Worm (Caenorhabditis elegans) whole organism, L1 larva: Measurements from ENCODE around the gene Y75B8A.13.
A peak's percentile ranks its signal among the peaks of the same experiment; 100 is the strongest.

Experiments
- C04F5.9 ChIP-seq: sonication (generic microtip); optimal IDR thresholded peaks from 2 replicates; lab custom pipeline; 2016; ENCODE audit warnings: missing genetic modification characterization, missing compliant biosample characterization
- C16A3.4 ChIP-seq: fragments of 150-350 bp; optimal IDR thresholded peaks from 2 replicates; lab custom pipeline; 2014; ENCODE audit warnings: missing biosample characterization, missing genetic modification characterization
- F16B12.6 ChIP-seq: fragments of 150-350 bp; optimal IDR thresholded peaks from 2 replicates; lab custom pipeline; 2014; ENCODE audit warnings: missing biosample characterization, missing genetic modification characterization
- aly-2 ChIP-seq: fragments of 150-350 bp; optimal IDR thresholded peaks from 2 replicates; lab custom pipeline; 2014; ENCODE audit warnings: missing biosample characterization, missing genetic modification characterization
- ama-1 ChIP-seq: fragments of 150-350 bp; optimal IDR thresholded peaks from 2 replicates; lab custom pipeline; 2014
- blmp-1 ChIP-seq: fragments of 150-350 bp; optimal IDR thresholded peaks from 2 replicates; lab custom pipeline; 2014; ENCODE audit warnings: missing biosample characterization, missing genetic modification characterization
- ceh-90 ChIP-seq: sonication (generic microtip); optimal IDR thresholded peaks from 2 replicates; lab custom pipeline; 2016; ENCODE audit warnings: missing genetic modification characterization, missing compliant biosample characterization
- ces-1 ChIP-seq: fragments of 150-350 bp; optimal IDR thresholded peaks from 2 replicates; lab custom pipeline; 2014; ENCODE audit warnings: missing biosample characterization, missing genetic modification reagents, missing genetic modification characterization
- dsc-1 ChIP-seq: sonication (generic microtip); optimal IDR thresholded peaks from 2 replicates; lab custom pipeline; 2016; ENCODE audit warnings: mild to moderate bottlenecking, missing genetic modification characterization, missing compliant biosample characterization
- efl-1 ChIP-seq, 4 experiments: fragments of 150-350 bp; optimal IDR thresholded peaks in 3 of 4; peaks in 1 of 4; 1 replicate in 1 of 4; 2 replicates in 3 of 4; lab custom pipeline; 2014; ENCODE audit warnings: missing biosample characterization in 2 of 4, missing genetic modification characterization in 2 of 4, missing genetic modification reagents in 2 of 4
- efl-3 ChIP-seq: fragments of 200-800 bp; sonication (Bioruptor generic); optimal IDR thresholded peaks from 2 replicates; lab custom pipeline; 2018; ENCODE audit warnings: mild to moderate bottlenecking, missing genetic modification characterization, missing compliant biosample characterization
- egl-13 ChIP-seq: sonication (generic microtip); optimal IDR thresholded peaks from 2 replicates; lab custom pipeline; 2016; ENCODE audit warnings: missing genotype, missing genetic modification reagents, missing genetic modification characterization, missing compliant biosample characterization
- egl-27 ChIP-seq, 2 experiments: fragments of 150-350 bp in 1 of 2; sonication (generic microtip); optimal IDR thresholded peaks; 3 replicates each; lab custom pipeline; 2017 to 2018; ENCODE audit warnings: missing biosample characterization in 2 of 2, missing genetic modification characterization in 2 of 2, missing genetic modification reagents in 2 of 2
- elt-3 ChIP-seq, 6 experiments: fragments of 150-350 bp in 1 of 6; sonication (generic microtip); optimal IDR thresholded peaks; 2 replicates each; lab custom pipeline; 2017 to 2018; ENCODE audit warnings: missing biosample characterization in 6 of 6, missing genetic modification characterization in 6 of 6, inconsistent platforms in 1 of 6
- ets-5 ChIP-seq: fragments of 200-800 bp; sonication (Bioruptor generic); IDR thresholded peaks from 2 replicates; pipeline ENCODE4 v1.3.6; 2022; ENCODE audit warnings: missing genetic modification characterization, missing compliant biosample characterization
- fkh-4 ChIP-seq: sonication (generic microtip); optimal IDR thresholded peaks from 2 replicates; lab custom pipeline; 2016; ENCODE audit warnings: missing compliant biosample characterization, missing genetic modification characterization, borderline replicate concordance
- fkh-8 ChIP-seq: sonication (generic microtip); optimal IDR thresholded peaks from 2 replicates; lab custom pipeline; 2016; ENCODE audit warnings: mild to moderate bottlenecking, missing genetic modification characterization, missing compliant biosample characterization
- grh-1 ChIP-seq: fragments of 200-800 bp; sonication (Bioruptor generic); IDR thresholded peaks from 2 replicates; pipeline ENCODE4 v1.3.6; 2022; ENCODE audit warnings: missing genetic modification reagents, missing genetic modification characterization, missing compliant biosample characterization
- hlh-17 ChIP-seq: fragments of 200-800 bp; sonication (Bioruptor generic); optimal IDR thresholded peaks from 2 replicates; lab custom pipeline; 2018; ENCODE audit warnings: missing genetic modification characterization, mild to moderate bottlenecking, missing compliant biosample characterization, moderate library complexity, borderline replicate concordance
- irx-1 ChIP-seq: sonication (generic microtip); optimal IDR thresholded peaks from 2 replicates; lab custom pipeline; 2016; ENCODE audit warnings: missing genetic modification characterization, missing compliant biosample characterization
- jun-1 ChIP-seq: fragments of 150-350 bp; optimal IDR thresholded peaks from 2 replicates; lab custom pipeline; 2014; ENCODE audit warnings: missing biosample characterization, missing genetic modification reagents, missing genetic modification characterization
- lin-13 ChIP-seq: fragments of 150-350 bp; optimal IDR thresholded peaks from 2 replicates; lab custom pipeline; 2014; ENCODE audit warnings: missing biosample characterization, missing genetic modification reagents, missing genetic modification characterization
- lin-14 ChIP-seq: fragments of 200-800 bp; sonication (Bioruptor generic); optimal IDR thresholded peaks from 2 replicates; lab custom pipeline; 2018; ENCODE audit warnings: mild to moderate bottlenecking, missing genetic modification characterization, moderate library complexity, missing compliant biosample characterization
- lin-39 ChIP-seq: fragments of 150-350 bp; optimal IDR thresholded peaks from 2 replicates; lab custom pipeline; 2014; ENCODE audit warnings: missing biosample characterization, missing genetic modification reagents, missing genetic modification characterization
- lsy-2 ChIP-seq, 2 experiments: fragments of 150-350 bp; optimal IDR thresholded peaks; 2 replicates each; lab custom pipeline; 2014; ENCODE audit warnings: missing biosample characterization in 2 of 2, missing genetic modification characterization in 2 of 2
- mdl-1 ChIP-seq, 2 experiments: fragments of 150-350 bp; optimal IDR thresholded peaks; 2 replicates each; lab custom pipeline; 2014 to 2017; ENCODE audit warnings: missing biosample characterization in 2 of 2, missing genetic modification characterization in 2 of 2, inconsistent platforms in 1 of 2
- mep-1 ChIP-seq: fragments of 150-350 bp; optimal IDR thresholded peaks from 2 replicates; lab custom pipeline; 2014; ENCODE audit warnings: missing biosample characterization, missing genetic modification characterization
- nhr-19 ChIP-seq: fragments of 200-800 bp; sonication (Bioruptor generic); conservative IDR thresholded peaks from 2 replicates; pipeline ENCODE4 v1.3.6; 2022; ENCODE audit warnings: missing genetic modification characterization, missing compliant biosample characterization
- nhr-20 ChIP-seq: sonication (generic microtip); optimal IDR thresholded peaks from 2 replicates; lab custom pipeline; 2016; ENCODE audit warnings: mild to moderate bottlenecking, missing genetic modification characterization, missing compliant biosample characterization
- nhr-237 ChIP-seq: fragments of 150-350 bp; optimal IDR thresholded peaks from 2 replicates; lab custom pipeline; 2014; ENCODE audit warnings: missing biosample characterization, missing genetic modification characterization
- nhr-47 ChIP-seq: sonication (generic microtip); optimal IDR thresholded peaks from 2 replicates; lab custom pipeline; 2016; ENCODE audit warnings: mild to moderate bottlenecking, missing genetic modification characterization, moderate library complexity, missing compliant biosample characterization
- nhr-76 ChIP-seq: sonication (generic microtip); optimal IDR thresholded peaks from 2 replicates; lab custom pipeline; 2017; ENCODE audit warnings: missing biosample characterization, missing genetic modification characterization
- nhr-85 ChIP-seq: sonication (generic microtip); peaks from one replicate; lab custom pipeline; 2016; ENCODE audit warnings: missing genetic modification characterization, inconsistent platforms, missing compliant biosample characterization
- nhr-90 ChIP-seq: sonication (generic microtip); optimal IDR thresholded peaks from 2 replicates; lab custom pipeline; 2016; ENCODE audit warnings: mild to moderate bottlenecking, missing genetic modification characterization, missing compliant biosample characterization; ENCODE audit not compliant: poor library complexity
- pag-3 ChIP-seq: sonication (generic microtip); optimal IDR thresholded peaks from 2 replicates; lab custom pipeline; 2017; ENCODE audit warnings: missing genetic modification characterization, mild to moderate bottlenecking, missing compliant biosample characterization, antibody characterized with exemption, borderline replicate concordance; ENCODE audit not compliant: insufficient read depth
- rnt-1 ChIP-seq: sonication (generic microtip); optimal IDR thresholded peaks from 2 replicates; lab custom pipeline; 2016; ENCODE audit warnings: mild to moderate bottlenecking, missing genetic modification characterization, moderate library complexity, missing compliant biosample characterization
- skn-1 ChIP-seq: fragments of 150-350 bp; optimal IDR thresholded peaks from 2 replicates; lab custom pipeline; 2014; ENCODE audit warnings: missing biosample characterization, missing genetic modification characterization
- sup-37 ChIP-seq: fragments of 200-800 bp; sonication (Bioruptor generic); optimal IDR thresholded peaks from 2 replicates; lab custom pipeline; 2018; ENCODE audit warnings: mild to moderate bottlenecking, missing genetic modification characterization, missing compliant biosample characterization
- swsn-7 ChIP-seq: sonication (generic microtip); optimal IDR thresholded peaks from 2 replicates; lab custom pipeline; 2016; ENCODE audit warnings: missing genetic modification characterization, missing compliant biosample characterization
- tbx-2 ChIP-seq: sonication (generic microtip); optimal IDR thresholded peaks from 2 replicates; lab custom pipeline; 2016; ENCODE audit warnings: missing genetic modification characterization, missing compliant biosample characterization
- tlp-1 ChIP-seq: fragments of 150-350 bp; optimal IDR thresholded peaks from 2 replicates; lab custom pipeline; 2014; ENCODE audit warnings: missing biosample characterization, missing genetic modification characterization
- unc-130 ChIP-seq: fragments of 150-350 bp; optimal IDR thresholded peaks from 2 replicates; lab custom pipeline; 2017; ENCODE audit warnings: missing biosample characterization, missing genetic modification characterization, inconsistent platforms
- unc-30 ChIP-seq: sonication (generic microtip); optimal IDR thresholded peaks from 2 replicates; lab custom pipeline; 2017; ENCODE audit warnings: missing biosample characterization, missing genetic modification characterization
- unc-86 ChIP-seq: sonication (generic microtip); optimal IDR thresholded peaks from 2 replicates; lab custom pipeline; 2016; ENCODE audit warnings: missing genetic modification characterization, missing compliant biosample characterization
- unc-98 ChIP-seq: fragments of 200-800 bp; sonication (Bioruptor generic); IDR thresholded peaks from 2 replicates; pipeline ENCODE4 v1.3.6; 2022; ENCODE audit warnings: missing genetic modification characterization, missing compliant biosample characterization
- xbp-1 ChIP-seq: sonication (generic microtip); optimal IDR thresholded peaks from 2 replicates; lab custom pipeline; 2016; ENCODE audit warnings: missing genetic modification characterization, missing compliant biosample characterization
- zip-4 ChIP-seq: fragments of 200-800 bp; sonication (Bioruptor generic); optimal IDR thresholded peaks from 2 replicates; lab custom pipeline; 2018; ENCODE audit warnings: mild to moderate bottlenecking, missing genetic modification characterization, moderate library complexity, missing compliant biosample characterization
- ztf-11 ChIP-seq, 2 experiments: sonication (generic microtip); optimal IDR thresholded peaks; 2 replicates each; lab custom pipeline; 2016 to 2017; ENCODE audit warnings: missing genetic modification characterization in 2 of 2, missing biosample characterization in 1 of 2, missing compliant biosample characterization in 1 of 2
- ztf-4 ChIP-seq: fragments of 150-350 bp; optimal IDR thresholded peaks from 2 replicates; lab custom pipeline; 2014; ENCODE audit warnings: missing biosample characterization, missing genetic modification characterization

Gene Y75B8A.13

ce11 chrIII:12220820-12221219 is 5.3 kb upstream of the Y75B8A.13 start:
- no peak for TF ChIP-seq dsc-1
- no peak for TF ChIP-seq efl-1 (optimal IDR thresholded peaks at IDR 0.05; lab: Kevin White, UChicago)
- no peak for TF ChIP-seq efl-1 (GFP tag; optimal IDR thresholded peaks at IDR 0.05 in 1 of 2; lab: Kevin White, UChicago)
- no peak for TF ChIP-seq ceh-90
- no peak for TF ChIP-seq lin-39 (tag; lab: Kevin White, UChicago)
- TF ChIP-seq efl-3 (GFP tag; lab: Kevin White, UChicago) = no peak
- no peak for TF ChIP-seq irx-1
- no peak for TF ChIP-seq fkh-8 (tag; lab: Kevin White, UChicago)
- TF ChIP-seq lin-13 (GFP tag; lab: Kevin White, UChicago) = no peak
- TF ChIP-seq C16A3.4 (tag; lab: Kevin White, UChicago) = no peak
- TF ChIP-seq egl-27 (tag; optimal IDR thresholded peaks at IDR 0.05; lab: Kevin White, UChicago) = no peak
- TF ChIP-seq skn-1 (tag; lab: Kevin White, UChicago) = no peak
- no peak for TF ChIP-seq tbx-2 (tag; lab: Kevin White, UChicago)
- no peak for TF ChIP-seq ama-1 (lab: Kevin White, UChicago)
- TF ChIP-seq nhr-90 (tag; lab: Kevin White, UChicago) = no peak

- no peak for TF ChIP-seq jun-1 (tag; lab: Kevin White, UChicago)
- no peak for TF ChIP-seq hlh-17 (GFP tag; lab: Kevin White, UChicago)
- TF ChIP-seq unc-98 (GFP tag; lab: Robert Waterston, UW) = peak; percentile 67
- peak; percentile 58 to 81 for TF ChIP-seq lsy-2 (tag; optimal IDR thresholded peaks at IDR 0.05; lab: Kevin White, UChicago)
- TF ChIP-seq zip-4 (GFP tag; lab: Kevin White, UChicago) = no peak
- peak; percentile 25 for TF ChIP-seq F16B12.6
- no peak for TF ChIP-seq grh-1 (GFP tag; lab: Robert Waterston, UW)
- peak; percentile 39 for TF ChIP-seq egl-13 (tag; lab: Kevin White, UChicago)
- no peak for TF ChIP-seq lin-14 (GFP tag; lab: Kevin White, UChicago)
- peak; percentile 38 for TF ChIP-seq fkh-4 (tag; lab: Kevin White, UChicago)
- TF ChIP-seq tbx-2 (tag; lab: Kevin White, UChicago) = peak; percentile 62
- TF ChIP-seq nhr-47 (tag; lab: Kevin White, UChicago) = peak; percentile 73
- no peak for TF ChIP-seq pag-3 (tag; lab: Kevin White, UChicago)
- TF ChIP-seq ztf-11 (tag; optimal IDR thresholded peaks at IDR 0.05; lab: Kevin White, UChicago) = peak in 1 of 2 experiments; percentile 49
- peak; percentile 38 for TF ChIP-seq unc-86 (tag; lab: Kevin White, UChicago)
- no peak for TF ChIP-seq mdl-1 (tag; optimal IDR thresholded peaks at IDR 0.05; lab: Kevin White, UChicago)
- no peak for TF ChIP-seq egl-27 (tag; optimal IDR thresholded peaks at IDR 0.05; lab: Kevin White, UChicago)
- no peak for TF ChIP-seq ces-1
- TF ChIP-seq ets-5 (GFP tag; lab: Robert Waterston, UW) = no peak
- peak; percentile 54 for TF ChIP-seq lin-13 (GFP tag; lab: Kevin White, UChicago)
- peak; percentile 41 for TF ChIP-seq nhr-20 (tag; lab: Kevin White, UChicago)
- TF ChIP-seq xbp-1 = peak; percentile 63
- TF ChIP-seq dsc-1 = no peak
- peak; percentile 79 for TF ChIP-seq fkh-8 (tag; lab: Kevin White, UChicago)
- TF ChIP-seq aly-2 (tag; lab: Kevin White, UChicago) = no peak
- TF ChIP-seq nhr-76 (tag; lab: Kevin White, UChicago) = no peak
- peak; percentile 61 for TF ChIP-seq mep-1
- TF ChIP-seq rnt-1 (tag; lab: Kevin White, UChicago) = no peak
- no peak for TF ChIP-seq unc-30 (tag; lab: Kevin White, UChicago)
- TF ChIP-seq sup-37 (GFP tag; lab: Kevin White, UChicago) = no peak
- TF ChIP-seq efl-3 (GFP tag; lab: Kevin White, UChicago) = no peak
- TF ChIP-seq C04F5.9 (tag; lab: Kevin White, UChicago) = peak; percentile 41
- TF ChIP-seq ceh-90 = peak; percentile 58
- no peak for TF ChIP-seq nhr-237 (tag; lab: Kevin White, UChicago)
- TF ChIP-seq swsn-7 (tag; lab: Kevin White, UChicago) = peak; percentile 57
- no peak for TF ChIP-seq ama-1 (lab: Kevin White, UChicago)
- peak; percentile 9 for TF ChIP-seq blmp-1
- peak in 1 of 6 experiments; percentile 36 for TF ChIP-seq elt-3 (tag; optimal IDR thresholded peaks at IDR 0.05; lab: Kevin White, UChicago)
- TF ChIP-seq ztf-4 (tag; lab: Kevin White, UChicago) = no peak
- no peak for TF ChIP-seq unc-130 (tag; lab: Kevin White, UChicago)
- TF ChIP-seq nhr-19 (GFP tag; lab: Robert Waterston, UW) = peak; percentile 38
- peak; percentile 48 to 60 for TF ChIP-seq efl-1 (optimal IDR thresholded peaks at IDR 0.05; lab: Kevin White, UChicago)
- peak; percentile 67 to 96 for TF ChIP-seq efl-1 (GFP tag; optimal IDR thresholded peaks at IDR 0.05 in 1 of 2; lab: Kevin White, UChicago)
- peak; percentile 68 for TF ChIP-seq nhr-85 (tag; lab: Kevin White, UChicago)
- peak; percentile 63 for TF ChIP-seq C16A3.4 (tag; lab: Kevin White, UChicago)
- no peak for TF ChIP-seq tlp-1 (tag; lab: Kevin White, UChicago)
These were observed 3.2 kb upstream of the Y75B8A.13 start, which contains the start of the genes gex-4 and gphr-1 for ce11 chrIII:12218633-12219097. TSS of gene gex-4 (minus strand) at chrIII:12218634. TSS of gene gphr-1 (plus strand) at chrIII:12219047.
